Fruit fly (Drosophila melanogaster) whole organism, embryonic: ENCODE measurements around the gene CG33640.

ENCODE experiments used
- ATbp ChIP-seq: fragments of 200-800 bp; sonication (Bioruptor generic); optimal IDR thresholded peaks from 2 replicates; lab custom pipeline; 2017; ENCODE audit warnings: missing biosample characterization, mild to moderate bottlenecking, missing genetic modification characterization, missing genetic modification reagents
- B-H1 ChIP-seq: fragments of 200-800 bp; sonication (Bioruptor generic); IDR thresholded peaks from 3 replicates; pipeline ENCODE4 v1.3.6; 2022; ENCODE audit warnings: missing biosample characterization, missing genetic modification characterization
- CG12155 ChIP-seq: fragments of 200-800 bp; sonication (Bioruptor generic); optimal IDR thresholded peaks from 3 replicates; lab custom pipeline; 2016; ENCODE audit warnings: missing biosample characterization, missing genetic modification characterization
- CG12769 ChIP-seq: fragments of 200-800 bp; sonication (Bioruptor generic); optimal IDR thresholded peaks from 2 replicates; lab custom pipeline; 2019; ENCODE audit warnings: missing biosample characterization, mild to moderate bottlenecking, missing genetic modification characterization, moderate library complexity
- CG1529 ChIP-seq: fragments of 200-800 bp; sonication (Bioruptor generic); optimal IDR thresholded peaks from 3 replicates; lab custom pipeline; 2018; ENCODE audit warnings: missing biosample characterization, missing genetic modification characterization
- CG18599 ChIP-seq: fragments of 200-800 bp; sonication (Bioruptor generic); optimal IDR thresholded peaks from 3 replicates; lab custom pipeline; 2017; ENCODE audit warnings: missing biosample characterization, missing genetic modification characterization, mild to moderate bottlenecking, moderate library complexity, missing genetic modification reagents
- CG2116 ChIP-seq: fragments of 200-800 bp; sonication (Bioruptor generic); optimal IDR thresholded peaks from 3 replicates; lab custom pipeline; 2018; ENCODE audit warnings: missing biosample characterization, mild to moderate bottlenecking, missing genetic modification characterization
- CG2129 ChIP-seq: fragments of 200-800 bp; sonication (Bioruptor generic); IDR thresholded peaks from 2 replicates; pipeline ENCODE4 v1.3.6; 2022; ENCODE audit warnings: missing biosample characterization, missing genetic modification characterization; ENCODE audit not compliant: partially characterized antibody
- CG2712 ChIP-seq: fragments of 200-800 bp; optimal IDR thresholded peaks from 3 replicates; lab custom pipeline; 2019; ENCODE audit warnings: missing biosample characterization, mild to moderate bottlenecking, missing genetic modification characterization, moderate library complexity
- CG30431 ChIP-seq: fragments of 200-800 bp; sonication (Bioruptor generic); optimal IDR thresholded peaks from 2 replicates; lab custom pipeline; 2017; ENCODE audit warnings: missing biosample characterization, missing genetic modification characterization
- CG32532 ChIP-seq: fragments of 200-800 bp; sonication (Bioruptor generic); IDR thresholded peaks from 2 replicates; pipeline ENCODE4 v1.3.6; 2022; ENCODE audit warnings: missing biosample characterization, missing genetic modification characterization
- CG3281 ChIP-seq: fragments of 200-800 bp; sonication (Bioruptor generic); optimal IDR thresholded peaks from 3 replicates; lab custom pipeline; 2017; ENCODE audit warnings: missing biosample characterization, mild to moderate bottlenecking, missing genetic modification characterization
- CG3838 ChIP-seq: fragments of 200-800 bp; sonication (Bioruptor generic); optimal IDR thresholded peaks from 3 replicates; lab custom pipeline; 2016; ENCODE audit warnings: missing biosample characterization, missing genetic modification characterization
- CG9437 ChIP-seq: fragments of 200-800 bp; sonication (Bioruptor generic); optimal IDR thresholded peaks from 2 replicates; lab custom pipeline; 2018; ENCODE audit warnings: missing biosample characterization, mild to moderate bottlenecking, missing genetic modification characterization
- CkIIα-i1 ChIP-seq: fragments of 200-800 bp; sonication (Bioruptor generic); IDR thresholded peaks from 2 replicates; pipeline ENCODE4 v1.3.6; 2022; ENCODE audit warnings: missing biosample characterization, missing genetic modification characterization
- Dek ChIP-seq: fragments of 200-800 bp; sonication (Bioruptor generic); optimal IDR thresholded peaks from 3 replicates; lab custom pipeline; 2019; ENCODE audit warnings: missing biosample characterization, mild to moderate bottlenecking, missing genetic modification characterization, moderate library complexity
- Drgx ChIP-seq: fragments of 200-800 bp; sonication (Bioruptor generic); IDR thresholded peaks from 2 replicates; pipeline ENCODE4 v1.3.6; 2022; ENCODE audit warnings: missing biosample characterization, missing genetic modification characterization
- E2f2 ChIP-seq: fragments of 200-800 bp; sonication (Bioruptor generic); IDR thresholded peaks from 2 replicates; pipeline ENCODE4 v1.3.6; 2022; ENCODE audit warnings: missing biosample characterization, missing genetic modification characterization
- Gug ChIP-seq: fragments of 200-800 bp; sonication (Bioruptor generic); IDR thresholded peaks from 4 replicates; pipeline ENCODE4 v1.3.6; 2022; ENCODE audit warnings: missing biosample characterization, missing genetic modification characterization
- H15 ChIP-seq: fragments of 200-800 bp; sonication (Bioruptor generic); IDR thresholded peaks from 3 replicates; pipeline ENCODE4 v1.3.6; 2022; ENCODE audit warnings: missing biosample characterization, missing genetic modification characterization
- Hand ChIP-seq: fragments of 200-800 bp; sonication (Bioruptor generic); optimal IDR thresholded peaks from 2 replicates; lab custom pipeline; 2017; ENCODE audit warnings: mild to moderate bottlenecking, missing biosample characterization, missing genetic modification reagents, missing genetic modification characterization
- HmgZ ChIP-seq: fragments of 200-800 bp; sonication (Bioruptor generic); optimal IDR thresholded peaks from 2 replicates; lab custom pipeline; 2018; ENCODE audit warnings: missing biosample characterization, mild to moderate bottlenecking, missing genetic modification characterization
- Hr78 ChIP-seq, 2 experiments: fragments of 200-800 bp in 1 of 2; fragments of >200 bp in 1 of 2; sonication (Bioruptor generic) in 1 of 2; optimal IDR thresholded peaks; 2 replicates each; lab custom pipeline; 2017 to 2019; ENCODE audit warnings: missing biosample characterization in 2 of 2, missing genetic modification characterization in 2 of 2, mild to moderate bottlenecking in 1 of 2, moderate library complexity in 1 of 2
- NC2β ChIP-seq: fragments of 200-800 bp; sonication (Bioruptor generic); optimal IDR thresholded peaks from 2 replicates; lab custom pipeline; 2016; ENCODE audit warnings: missing biosample characterization, missing genetic modification characterization
- Oaz ChIP-seq: fragments of 200-800 bp; sonication (Bioruptor generic); IDR thresholded peaks from 2 replicates; pipeline ENCODE4 v1.3.6; 2022; ENCODE audit warnings: missing biosample characterization, missing genetic modification characterization
- Six4 ChIP-seq: fragments of 200-800 bp; sonication (Bioruptor generic); optimal IDR thresholded peaks from 2 replicates; lab custom pipeline; 2016; ENCODE audit warnings: missing biosample characterization, missing genetic modification characterization
- TFAM ChIP-seq: fragments of 200-800 bp; sonication (Bioruptor generic); optimal IDR thresholded peaks from 2 replicates; lab custom pipeline; 2017; ENCODE audit warnings: missing biosample characterization, missing genetic modification characterization, inconsistent platforms
- al ChIP-seq: fragments of 200-800 bp; sonication (Bioruptor generic); IDR thresholded peaks from 2 replicates; pipeline ENCODE4 v1.3.6; 2022; ENCODE audit warnings: missing biosample characterization, missing genetic modification characterization
- ap ChIP-seq: fragments of 200-800 bp; sonication (Bioruptor generic); IDR thresholded peaks from 2 replicates; pipeline ENCODE4 v1.3.6; 2022; ENCODE audit warnings: missing biosample characterization, missing genetic modification characterization
- bcd ChIP-seq: fragments of 200-800 bp; sonication (Bioruptor generic); optimal IDR thresholded peaks from 2 replicates; lab custom pipeline; 2017; ENCODE audit warnings: missing biosample characterization, mild to moderate bottlenecking, missing genetic modification characterization
- crol ChIP-seq: fragments of 200-800 bp; sonication (Bioruptor generic); IDR thresholded peaks from 2 replicates; pipeline ENCODE4 v1.3.6; 2022; ENCODE audit warnings: missing biosample characterization, missing genetic modification characterization
- crp ChIP-seq, 2 experiments: fragments of 200-800 bp; sonication (Bioruptor generic); optimal IDR thresholded peaks; 2 replicates in 1 of 2; 3 replicates in 1 of 2; lab custom pipeline; 2017; ENCODE audit warnings: missing biosample characterization in 2 of 2, missing genetic modification characterization in 2 of 2, mild to moderate bottlenecking in 1 of 2, moderate library complexity in 1 of 2
- da ChIP-seq: fragments of 200-800 bp; sonication (Bioruptor generic); optimal IDR thresholded peaks from 2 replicates; lab custom pipeline; 2016; ENCODE audit warnings: missing biosample characterization, missing genetic modification characterization
- ems ChIP-seq: fragments of 200-800 bp; sonication (Bioruptor generic); optimal IDR thresholded peaks from 3 replicates; lab custom pipeline; 2016; ENCODE audit warnings: missing biosample characterization, missing genetic modification characterization
- eve ChIP-seq, 2 experiments: fragments of >200 bp; optimal IDR thresholded peaks; 2 replicates each; lab custom pipeline; 2017; ENCODE audit warnings: missing biosample characterization in 2 of 2, missing genetic modification characterization in 2 of 2
- fu2 ChIP-seq: fragments of 200-800 bp; sonication (Bioruptor generic); optimal IDR thresholded peaks from 2 replicates; lab custom pipeline; 2016; ENCODE audit warnings: missing biosample characterization, missing genetic modification characterization
- inv ChIP-seq: fragments of 200-800 bp; sonication (Bioruptor generic); IDR thresholded peaks from 2 replicates; pipeline ENCODE4 v1.3.6; 2022; ENCODE audit warnings: missing biosample characterization, missing genetic modification characterization; ENCODE audit not compliant: partially characterized antibody
- mam ChIP-seq: fragments of 200-800 bp; sonication (Bioruptor generic); optimal IDR thresholded peaks from 3 replicates; lab custom pipeline; 2016; ENCODE audit warnings: missing biosample characterization, missing genetic modification characterization
- mirr ChIP-seq: fragments of 200-800 bp; sonication (Bioruptor generic); optimal IDR thresholded peaks from 3 replicates; lab custom pipeline; 2018; ENCODE audit warnings: missing biosample characterization, mild to moderate bottlenecking, missing genetic modification characterization
- org-1 ChIP-seq: fragments of 200-800 bp; sonication (Bioruptor generic); optimal IDR thresholded peaks from 2 replicates; lab custom pipeline; 2017; ENCODE audit warnings: missing biosample characterization, missing genetic modification characterization
- pzg ChIP-seq: fragments of 200-800 bp; sonication (Bioruptor generic); optimal IDR thresholded peaks from 3 replicates; lab custom pipeline; 2018; ENCODE audit warnings: missing biosample characterization, mild to moderate bottlenecking, missing genetic modification characterization, moderate library complexity
- ranshi ChIP-seq: fragments of 200-800 bp; sonication (Bioruptor generic); IDR thresholded peaks from 2 replicates; pipeline ENCODE4 v1.3.6; 2022; ENCODE audit warnings: missing biosample characterization, missing genetic modification characterization
- run ChIP-seq: fragments of 200-800 bp; sonication (Bioruptor generic); optimal IDR thresholded peaks from 3 replicates; lab custom pipeline; 2018; ENCODE audit warnings: missing biosample characterization, mild to moderate bottlenecking, missing genetic modification characterization
- sd ChIP-seq: fragments of 200-800 bp; sonication (Bioruptor generic); optimal IDR thresholded peaks from 3 replicates; lab custom pipeline; 2018; ENCODE audit warnings: missing biosample characterization, mild to moderate bottlenecking, missing genetic modification characterization, moderate library complexity
- seq ChIP-seq: fragments of 200-800 bp; sonication (Bioruptor generic); IDR thresholded peaks from 2 replicates; pipeline ENCODE4 v1.3.6; 2022; ENCODE audit warnings: missing biosample characterization, missing genetic modification characterization
- sug ChIP-seq: fragments of 200-800 bp; optimal IDR thresholded peaks from 2 replicates; lab custom pipeline; 2019; ENCODE audit warnings: missing biosample characterization, mild to moderate bottlenecking, missing genetic modification characterization, moderate library complexity
- tin ChIP-seq: fragments of 200-800 bp; sonication (Bioruptor generic); optimal IDR thresholded peaks from 3 replicates; lab custom pipeline; 2016; ENCODE audit warnings: missing biosample characterization, missing genetic modification characterization
- tio ChIP-seq: fragments of 200-800 bp; sonication (Bioruptor generic); optimal IDR thresholded peaks from 2 replicates; lab custom pipeline; 2017; ENCODE audit warnings: missing biosample characterization, missing genetic modification characterization, inconsistent platforms
- ttk ChIP-seq: fragments of 200-800 bp; sonication (Bioruptor generic); IDR thresholded peaks from 2 replicates; pipeline ENCODE4 v2.1.2; 2022; ENCODE audit warnings: missing biosample characterization, missing genetic modification characterization

CG33640 gene

DNA sequence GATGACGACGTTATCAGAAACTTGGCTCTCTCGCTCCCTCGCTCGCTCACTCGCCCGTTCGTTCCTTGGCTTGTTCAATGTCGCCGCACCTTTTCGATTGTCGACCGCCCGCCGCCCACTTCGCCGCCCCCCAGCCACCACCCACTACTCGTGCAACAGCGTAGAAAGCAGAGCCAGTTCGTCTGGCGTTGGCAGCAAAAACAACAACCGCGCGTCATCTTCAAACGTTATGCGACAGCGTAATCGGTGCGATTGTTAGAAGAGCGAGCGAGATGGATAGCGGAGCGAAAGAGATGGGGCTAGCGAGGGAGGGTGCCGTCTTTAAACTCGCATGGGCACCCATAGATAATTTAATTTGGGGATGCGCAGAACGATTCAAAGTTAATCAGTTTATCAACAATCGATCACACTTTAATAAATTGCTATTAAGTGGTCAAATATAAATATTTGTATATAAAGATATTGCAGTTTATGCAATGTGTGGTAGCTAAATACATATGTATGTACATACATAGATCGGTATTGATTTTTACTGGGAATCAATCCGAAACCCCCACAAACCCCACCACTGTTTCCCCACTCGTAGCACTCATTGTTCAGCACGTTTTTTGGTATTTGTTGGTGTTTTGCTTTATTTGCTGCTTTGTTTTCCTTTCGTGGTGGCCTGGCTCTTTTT lies 13.2 kb upstream of the CG33640 start (continued):
- peak; percentile 45; the same call in 1 of the 2 replicates for TF ChIP-seq E2f2 (GFP tag; lab: Robert Waterston, UW)
- TF ChIP-seq B-H1 (GFP tag; lab: Robert Waterston, UW), result no peak; the same call in 2 of the 3 replicates
- peak in 1 of 2 experiments; percentile 18 for TF ChIP-seq Hr78 (GFP tag; optimal IDR thresholded peaks at IDR 0.05; lab: Kevin White, UChicago)
- peak; percentile 71; the same call in 1 of the 2 replicates for TF ChIP-seq ranshi (GFP tag; lab: Robert Waterston, UW)
- TF ChIP-seq CkIIα-i1 (GFP tag; lab: Robert Waterston, UW), result no peak
- peak; percentile 95 for TF ChIP-seq crol (GFP tag; lab: Robert Waterston, UW)
- peak; percentile 62 for TF ChIP-seq al (GFP tag; lab: Robert Waterston, UW)
- peak; percentile 57 for TF ChIP-seq CG9437 (GFP tag; lab: Kevin White, UChicago)
- peak in 1 of 2 experiments; percentile 67 for TF ChIP-seq eve (GFP tag; optimal IDR thresholded peaks at IDR 0.05; lab: Kevin White, UChicago)
- TF ChIP-seq pzg (GFP tag; lab: Kevin White, UChicago), result no peak
- TF ChIP-seq da, result no peak
- TF ChIP-seq CG30431 (GFP tag; lab: Kevin White, UChicago), result peak; percentile 34
- TF ChIP-seq run (tag; lab: Kevin White, UChicago), result peak; percentile 22
- peak; percentile 69; the same call in 1 of the 2 replicates for TF ChIP-seq CG32532 (GFP tag; lab: Robert Waterston, UW)
- no peak for TF ChIP-seq HmgZ (tag; lab: Kevin White, UChicago)
- TF ChIP-seq crp (GFP tag; optimal IDR thresholded peaks at IDR 0.05; lab: Kevin White, UChicago), result no peak
- no peak for TF ChIP-seq inv
- TF ChIP-seq sd (tag; lab: Kevin White, UChicago), result peak; percentile 65
- TF ChIP-seq CG3838, result no peak
- TF ChIP-seq CG18599, result peak; percentile 59
- TF ChIP-seq ATbp (GFP tag; lab: Kevin White, UChicago), result peak; percentile 48
- TF ChIP-seq TFAM, result no peak
- TF ChIP-seq H15 (GFP tag; lab: Robert Waterston, UW), result peak; percentile 29; the same call in 1 of the 3 replicates
- peak; percentile 43 for TF ChIP-seq bcd
- peak; percentile 8 for TF ChIP-seq tin (GFP tag; lab: Kevin White, UChicago)
- no peak for TF ChIP-seq fu2
- TF ChIP-seq Gug (GFP tag; lab: Robert Waterston, UW), result peak; percentile 60; the same call in 1 of the 4 replicates
- TF ChIP-seq seq, result peak; percentile 44; the same call in 1 of the 2 replicates
- peak; percentile 30 for TF ChIP-seq Hand
- TF ChIP-seq CG12155, result peak; percentile 14
- peak; percentile 81 for TF ChIP-seq CG12769 (tag; lab: Kevin White, UChicago)
- peak; percentile 65 for TF ChIP-seq sug (tag; lab: Kevin White, UChicago)
- peak; percentile 54; the same call in 1 of the 2 replicates for TF ChIP-seq Drgx
- no peak for TF ChIP-seq NC2β (GFP tag; lab: Kevin White, UChicago)
- peak; percentile 65 for TF ChIP-seq org-1 (GFP tag; lab: Kevin White, UChicago)
- peak; percentile 28 for TF ChIP-seq mam
- TF ChIP-seq ap (GFP tag; lab: Robert Waterston, UW), result peak; percentile 48; the same call in 1 of the 2 replicates
- TF ChIP-seq CG2712 (tag; lab: Kevin White, UChicago), result peak; percentile 39
- TF ChIP-seq mirr (GFP tag; lab: Kevin White, UChicago), result peak; percentile 78
- no peak for TF ChIP-seq CG2129 (GFP tag; lab: Robert Waterston, UW)
- TF ChIP-seq CG2116 (GFP tag; lab: Kevin White, UChicago), result no peak
- peak; percentile 4 for TF ChIP-seq CG1529
- TF ChIP-seq ems (GFP tag; lab: Kevin White, UChicago), result no peak
- TF ChIP-seq Oaz (GFP tag; lab: Robert Waterston, UW), result no peak
- TF ChIP-seq tio (GFP tag; lab: Kevin White, UChicago), result peak; percentile 52
- TF ChIP-seq Dek (tag; lab: Kevin White, UChicago), result peak; percentile 44
- TF ChIP-seq Six4, result no peak
- TF ChIP-seq CG3281 (GFP tag; lab: Kevin White, UChicago), result peak; percentile 60
- peak; percentile 64 for TF ChIP-seq ttk (GFP tag; lab: Robert Waterston, UW)
